Fruit fly (Drosophila melanogaster) whole organism, wandering third instar larva: ENCODE measurements around the gene CG5556.

ENCODE experiments used
- Myc ChIP-seq: fragments of >200 bp; optimal IDR thresholded peaks from 2 replicates; lab custom pipeline; 2017
- br ChIP-seq: fragments of 200-800 bp; sonication (Bioruptor generic); optimal IDR thresholded peaks from 2 replicates; lab custom pipeline; 2016; ENCODE audit warnings: missing biosample characterization, missing genetic modification characterization
- brk ChIP-seq: fragments of 200-800 bp; sonication (Bioruptor generic); optimal IDR thresholded peaks from 2 replicates; lab custom pipeline; 2016; ENCODE audit warnings: missing biosample characterization, mild to moderate bottlenecking, missing genetic modification characterization
- h ChIP-seq: fragments of 200-800 bp; sonication (Bioruptor generic); optimal IDR thresholded peaks from 3 replicates; lab custom pipeline; 2016; ENCODE audit warnings: missing biosample characterization, mild to moderate bottlenecking, missing genetic modification characterization
- lola ChIP-seq: fragments of >200 bp; optimal IDR thresholded peaks from 2 replicates; lab custom pipeline; 2017; ENCODE audit warnings: missing biosample characterization, missing genetic modification characterization
- usp ChIP-seq: fragments of >200 bp; optimal IDR thresholded peaks from 2 replicates; lab custom pipeline; 2017; ENCODE audit warnings: missing biosample characterization, missing genetic modification characterization

DNA sequence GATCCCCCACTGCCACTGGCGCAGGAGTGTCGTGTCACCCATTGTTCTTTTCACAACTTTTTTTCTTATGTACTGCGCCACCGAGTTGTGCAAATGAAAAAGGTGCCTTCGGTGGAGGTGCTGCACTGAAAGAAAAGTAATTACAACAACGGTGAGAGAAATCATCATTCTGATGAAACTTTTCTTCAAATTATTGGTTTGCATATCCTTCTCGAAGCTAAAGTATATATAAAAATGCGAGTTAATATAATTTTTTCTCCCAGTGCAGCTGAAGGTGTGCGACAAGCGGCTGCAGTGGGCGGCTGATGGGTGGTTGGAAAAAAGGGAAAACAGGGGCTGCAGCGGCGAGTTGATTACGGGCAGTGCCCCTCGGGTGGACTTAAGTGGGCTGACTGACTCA is 40.3 kb downstream of the CG5556 start:
- TF ChIP-seq h (GFP tag; lab: Kevin White, UChicago) (peak; percentile 36), lola (GFP tag; lab: Kevin White, UChicago) (no peak), brk (GFP tag; lab: Kevin White, UChicago) (no peak), Myc (lab: Kevin White, UChicago) (no peak), br (GFP tag; lab: Kevin White, UChicago) (peak; percentile 42), usp (no peak)
